Worm (Caenorhabditis elegans): ENCODE data around the gene W04D2.4.

- TF ChIP-seq ztf-29 (GFP tag; IDR thresholded peaks at IDR 0.05) (no peak), ztf-23 (GFP tag; IDR thresholded peaks at IDR 0.05) (no peak)
These were observed 41.7 kb upstream of the W04D2.4 start for ce11 chrV:12538984-12539852.
